Worm (Caenorhabditis elegans) whole organism, early embryonic: ENCODE measurements around the gene ZK632.12.

Experiments used
- B0310.2 ChIP-seq: sonication (generic microtip); optimal IDR thresholded peaks from 2 replicates; lab custom pipeline; 2016; ENCODE audit warnings: mild to moderate bottlenecking, missing genetic modification characterization, missing compliant biosample characterization
- F13C5.2 ChIP-seq: sonication (generic microtip); optimal IDR thresholded peaks from 2 replicates; lab custom pipeline; 2017; ENCODE audit warnings: mild to moderate bottlenecking, missing genetic modification characterization, inconsistent platforms, missing compliant biosample characterization
- aly-1 ChIP-seq: sonication (generic microtip); optimal IDR thresholded peaks from 2 replicates; lab custom pipeline; 2016; ENCODE audit warnings: missing genetic modification characterization, missing compliant biosample characterization
- ama-1 ChIP-seq: fragments of 150-350 bp; optimal IDR thresholded peaks from 2 replicates; lab custom pipeline; 2014
- ceh-13 ChIP-seq: fragments of 200-800 bp; sonication (Bioruptor generic); optimal IDR thresholded peaks from 2 replicates; lab custom pipeline; 2018; ENCODE audit warnings: mild to moderate bottlenecking, missing genetic modification characterization, missing compliant biosample characterization
- ceh-36 ChIP-seq: sonication (generic microtip); optimal IDR thresholded peaks from 2 replicates; lab custom pipeline; 2016; ENCODE audit warnings: missing genetic modification characterization, inconsistent platforms, missing compliant biosample characterization
- ets-7 ChIP-seq: sonication (generic microtip); optimal IDR thresholded peaks from 2 replicates; lab custom pipeline; 2016; ENCODE audit warnings: missing genotype, missing genetic modification characterization, missing compliant biosample characterization
- flt-1 ChIP-seq: fragments of 200-800 bp; sonication (Bioruptor generic); IDR thresholded peaks from 2 replicates; pipeline ENCODE4 v1.3.6; 2022; ENCODE audit warnings: missing genetic modification characterization, missing compliant biosample characterization
- hmbx-1 ChIP-seq: sonication (generic microtip); optimal IDR thresholded peaks from 2 replicates; lab custom pipeline; 2016; ENCODE audit warnings: mild to moderate bottlenecking, missing genetic modification characterization, missing compliant biosample characterization
- hmg-4 ChIP-seq: fragments of 200-800 bp; sonication (Bioruptor generic); optimal IDR thresholded peaks from 2 replicates; lab custom pipeline; 2018; ENCODE audit warnings: mild to moderate bottlenecking, missing genetic modification characterization, missing compliant biosample characterization
- hnd-1 ChIP-seq: sonication (generic microtip); optimal IDR thresholded peaks from 2 replicates; lab custom pipeline; 2016; ENCODE audit warnings: missing genetic modification characterization, missing compliant biosample characterization
- pes-1 ChIP-seq: fragments of 200-800 bp; sonication (Bioruptor generic); IDR thresholded peaks from 2 replicates; pipeline ENCODE4 v1.3.6; 2022; ENCODE audit warnings: missing genetic modification reagents, missing genetic modification characterization, missing compliant biosample characterization
- scrt-1 ChIP-seq: fragments of 200-800 bp; sonication (Bioruptor generic); IDR thresholded peaks from 2 replicates; pipeline ENCODE4 v1.3.6; 2022; ENCODE audit warnings: missing genetic modification characterization, missing compliant biosample characterization
- sea-1 ChIP-seq: fragments of 200-800 bp; sonication (Bioruptor generic); conservative IDR thresholded peaks from 2 replicates; pipeline ENCODE4 v1.3.6; 2022; ENCODE audit warnings: missing genetic modification characterization, missing compliant biosample characterization
- tbx-11 ChIP-seq: fragments of 200-800 bp; sonication (Bioruptor generic); IDR thresholded peaks from 2 replicates; pipeline ENCODE4 v1.3.6; 2022; ENCODE audit warnings: missing genetic modification characterization, missing compliant biosample characterization
- tbx-37 ChIP-seq: fragments of 200-800 bp; sonication (Bioruptor generic); conservative IDR thresholded peaks from 2 replicates; pipeline ENCODE4 v1.3.6; 2022; ENCODE audit warnings: missing genetic modification reagents, missing genetic modification characterization, missing compliant biosample characterization
- tra-4 ChIP-seq: sonication (generic microtip); optimal IDR thresholded peaks from 2 replicates; lab custom pipeline; 2017; ENCODE audit warnings: missing genetic modification characterization, missing compliant biosample characterization

Gene ZK632.12

ce11 chrIII:9851547-9851946 is 20.9 kb downstream of the ZK632.12 start, which contains the start of gene K11H3.3:
Gene K11H3.3 (plus strand): TSS chrIII:9851854.
- no peak for TF ChIP-seq ceh-36
- TF ChIP-seq hmbx-1: no peak
- no peak for TF ChIP-seq aly-1 (tag; lab: Kevin White, UChicago)
- no peak for TF ChIP-seq ceh-13 (GFP tag; lab: Kevin White, UChicago)
- no peak for TF ChIP-seq tbx-37 (GFP tag; lab: Robert Waterston, UW)
- TF ChIP-seq tra-4: no peak
- TF ChIP-seq B0310.2 (tag; lab: Kevin White, UChicago): no peak
- TF ChIP-seq hnd-1 (tag; lab: Kevin White, UChicago): no peak

ce11 chrIII:9853667-9854620 is 23.3 kb downstream of the ZK632.12 start:
- peak; percentile 35 for TF ChIP-seq ama-1 (lab: Kevin White, UChicago)
- TF ChIP-seq hmbx-1: no peak
- TF ChIP-seq tra-4: no peak
- TF ChIP-seq ets-7 (tag; lab: Kevin White, UChicago): no peak
- no peak for TF ChIP-seq sea-1 (GFP tag; lab: Robert Waterston, UW)

ce11 chrIII:9854960-9855359 is 24.4 kb downstream of the ZK632.12 start:
- TF ChIP-seq ceh-36 (no peak), scrt-1 (GFP tag; lab: Robert Waterston, UW) (no peak), B0310.2 (tag; lab: Kevin White, UChicago) (no peak), tra-4 (no peak), hmg-4 (GFP tag; lab: Kevin White, UChicago) (no peak), ets-7 (tag; lab: Kevin White, UChicago) (no peak), sea-1 (GFP tag; lab: Robert Waterston, UW) (no peak), tbx-37 (GFP tag; lab: Robert Waterston, UW) (no peak), flt-1 (GFP tag; lab: Robert Waterston, UW) (no peak), hmbx-1 (no peak), F13C5.2 (tag; lab: Kevin White, UChicago) (no peak), tbx-11 (GFP tag; lab: Robert Waterston, UW) (no peak), ama-1 (lab: Kevin White, UChicago) (no peak), ceh-13 (GFP tag; lab: Kevin White, UChicago) (no peak)

ce11 chrIII:9857110-9857509 is 26.5 kb downstream of the ZK632.12 start:
- no peak for TF ChIP-seq sea-1 (GFP tag; lab: Robert Waterston, UW)
- TF ChIP-seq tra-4: no peak
- no peak for TF ChIP-seq B0310.2 (tag; lab: Kevin White, UChicago)
- no peak for TF ChIP-seq ets-7 (tag; lab: Kevin White, UChicago)
- no peak for TF ChIP-seq hmg-4 (GFP tag; lab: Kevin White, UChicago)
- no peak for TF ChIP-seq ceh-36
- TF ChIP-seq hmbx-1: no peak
- TF ChIP-seq flt-1 (GFP tag; lab: Robert Waterston, UW): no peak
- TF ChIP-seq aly-1 (tag; lab: Kevin White, UChicago): no peak
- TF ChIP-seq pes-1 (GFP tag; lab: Robert Waterston, UW): no peak
- TF ChIP-seq hnd-1 (tag; lab: Kevin White, UChicago): no peak
- no peak for TF ChIP-seq ceh-13 (GFP tag; lab: Kevin White, UChicago)
- no peak for TF ChIP-seq F13C5.2 (tag; lab: Kevin White, UChicago)
- no peak for TF ChIP-seq tbx-37 (GFP tag; lab: Robert Waterston, UW)
- no peak for TF ChIP-seq ama-1 (lab: Kevin White, UChicago)
- TF ChIP-seq scrt-1 (GFP tag; lab: Robert Waterston, UW): no peak
- TF ChIP-seq tbx-11 (GFP tag; lab: Robert Waterston, UW): no peak

ce11 chrIII:9858061-9858460 is 27.5 kb downstream of the ZK632.12 start:
- TF ChIP-seq hmbx-1 (no peak), tra-4 (no peak), flt-1 (GFP tag; lab: Robert Waterston, UW) (no peak)

ce11 chrIII:9859133-9859775 is 28.7 kb downstream of the ZK632.12 start, which contains the start of gene gpdh-2:
Gene gpdh-2 (minus strand): TSS chrIII:9859183.
- TF ChIP-seq B0310.2 (tag; lab: Kevin White, UChicago) (no peak), tbx-11 (GFP tag; lab: Robert Waterston, UW) (no peak), ceh-13 (GFP tag; lab: Kevin White, UChicago) (no peak), tra-4 (no peak), hnd-1 (tag; lab: Kevin White, UChicago) (no peak), pes-1 (GFP tag; lab: Robert Waterston, UW) (no peak), sea-1 (GFP tag; lab: Robert Waterston, UW) (no peak), ets-7 (tag; lab: Kevin White, UChicago) (no peak), flt-1 (GFP tag; lab: Robert Waterston, UW) (no peak), ama-1 (lab: Kevin White, UChicago) (no peak), aly-1 (tag; lab: Kevin White, UChicago) (no peak), tbx-37 (GFP tag; lab: Robert Waterston, UW) (no peak), F13C5.2 (tag; lab: Kevin White, UChicago) (no peak), ceh-36 (no peak), scrt-1 (GFP tag; lab: Robert Waterston, UW) (no peak), hmbx-1 (no peak), hmg-4 (GFP tag; lab: Kevin White, UChicago) (no peak)
